Worm (Caenorhabditis elegans) whole organism, L1 larva: ENCODE measurements around the gene R11.4.

ENCODE experiments used
- C16A3.4 ChIP-seq: fragments of 150-350 bp; optimal IDR thresholded peaks from 2 replicates; lab custom pipeline; 2014; ENCODE audit warnings: missing biosample characterization, missing genetic modification characterization
- F16B12.6 ChIP-seq: fragments of 150-350 bp; optimal IDR thresholded peaks from 2 replicates; lab custom pipeline; 2014; ENCODE audit warnings: missing biosample characterization, missing genetic modification characterization
- Y116A8C.19 ChIP-seq: sonication (generic microtip); optimal IDR thresholded peaks from 2 replicates; lab custom pipeline; 2016; ENCODE audit warnings: missing compliant biosample characterization, missing genetic modification characterization, borderline replicate concordance
- aha-1 ChIP-seq: fragments of 150-350 bp; optimal IDR thresholded peaks from 2 replicates; lab custom pipeline; 2014; ENCODE audit warnings: missing biosample characterization, missing genetic modification characterization
- alr-1 ChIP-seq: fragments of 200-800 bp; sonication (Bioruptor generic); optimal IDR thresholded peaks from 2 replicates; lab custom pipeline; 2018; ENCODE audit warnings: borderline replicate concordance, mild to moderate bottlenecking, missing genetic modification characterization, missing compliant biosample characterization
- aly-2 ChIP-seq: fragments of 150-350 bp; optimal IDR thresholded peaks from 2 replicates; lab custom pipeline; 2014; ENCODE audit warnings: missing biosample characterization, missing genetic modification characterization
- ama-1 ChIP-seq: fragments of 150-350 bp; optimal IDR thresholded peaks from 2 replicates; lab custom pipeline; 2014
- blmp-1 ChIP-seq: fragments of 150-350 bp; optimal IDR thresholded peaks from 2 replicates; lab custom pipeline; 2014; ENCODE audit warnings: missing biosample characterization, missing genetic modification characterization
- ceh-63 ChIP-seq: fragments of 200-800 bp; sonication (Bioruptor generic); optimal IDR thresholded peaks from 2 replicates; lab custom pipeline; 2018; ENCODE audit warnings: mild to moderate bottlenecking, missing genetic modification characterization, missing compliant biosample characterization
- ceh-82 ChIP-seq, 3 experiments: fragments of 150-350 bp in 1 of 3; sonication (generic microtip) in 2 of 3; optimal IDR thresholded peaks; 2 replicates each; lab custom pipeline; 2014 to 2017; ENCODE audit warnings: missing biosample characterization in 3 of 3, missing genetic modification characterization in 3 of 3
- ceh-88 ChIP-seq: fragments of 200-800 bp; sonication (Bioruptor generic); IDR thresholded peaks from 2 replicates; pipeline ENCODE4 v1.3.6; 2022; ENCODE audit warnings: missing genetic modification characterization, missing compliant biosample characterization
- ceh-90 ChIP-seq: sonication (generic microtip); optimal IDR thresholded peaks from 2 replicates; lab custom pipeline; 2016; ENCODE audit warnings: missing genetic modification characterization, missing compliant biosample characterization
- efl-3 ChIP-seq: fragments of 200-800 bp; sonication (Bioruptor generic); optimal IDR thresholded peaks from 2 replicates; lab custom pipeline; 2018; ENCODE audit warnings: mild to moderate bottlenecking, missing genetic modification characterization, missing compliant biosample characterization
- elt-2 ChIP-seq: sonication (generic microtip); optimal IDR thresholded peaks from 2 replicates; lab custom pipeline; 2016; ENCODE audit warnings: missing genetic modification characterization, mild to moderate bottlenecking, inconsistent platforms, missing compliant biosample characterization, missing genetic modification reagents
- fkh-10 ChIP-seq: sonication (generic microtip); optimal IDR thresholded peaks from 2 replicates; lab custom pipeline; 2017; ENCODE audit warnings: missing biosample characterization, missing genetic modification reagents, missing genetic modification characterization
- fkh-4 ChIP-seq: sonication (generic microtip); optimal IDR thresholded peaks from 2 replicates; lab custom pipeline; 2016; ENCODE audit warnings: missing compliant biosample characterization, missing genetic modification characterization, borderline replicate concordance
- fkh-8 ChIP-seq: sonication (generic microtip); optimal IDR thresholded peaks from 2 replicates; lab custom pipeline; 2016; ENCODE audit warnings: mild to moderate bottlenecking, missing genetic modification characterization, missing compliant biosample characterization
- fos-1 ChIP-seq: fragments of 150-350 bp; optimal IDR thresholded peaks from 2 replicates; lab custom pipeline; 2014; ENCODE audit warnings: missing biosample characterization, missing genetic modification characterization
- grh-1 ChIP-seq: fragments of 200-800 bp; sonication (Bioruptor generic); IDR thresholded peaks from 2 replicates; pipeline ENCODE4 v1.3.6; 2022; ENCODE audit warnings: missing genetic modification reagents, missing genetic modification characterization, missing compliant biosample characterization
- hlh-4 ChIP-seq: sonication (generic microtip); optimal IDR thresholded peaks from 2 replicates; lab custom pipeline; 2016; ENCODE audit warnings: mild to moderate bottlenecking, missing genetic modification characterization, missing compliant biosample characterization
- hpl-2 ChIP-seq: fragments of 150-350 bp; optimal IDR thresholded peaks from 2 replicates; lab custom pipeline; 2014; ENCODE audit warnings: missing biosample characterization, missing genetic modification reagents, missing genetic modification characterization
- irx-1 ChIP-seq: sonication (generic microtip); optimal IDR thresholded peaks from 2 replicates; lab custom pipeline; 2016; ENCODE audit warnings: missing genetic modification characterization, missing compliant biosample characterization
- isw-1 ChIP-seq: fragments of 200-800 bp; sonication (Bioruptor generic); IDR thresholded peaks from 2 replicates; pipeline ENCODE4 v1.3.6; 2022; ENCODE audit warnings: missing genetic modification characterization, missing compliant biosample characterization
- lin-14 ChIP-seq: fragments of 200-800 bp; sonication (Bioruptor generic); optimal IDR thresholded peaks from 2 replicates; lab custom pipeline; 2018; ENCODE audit warnings: mild to moderate bottlenecking, missing genetic modification characterization, moderate library complexity, missing compliant biosample characterization
- lin-15B ChIP-seq: fragments of 150-350 bp; sonication (generic microtip); optimal IDR thresholded peaks from 3 replicates; lab custom pipeline; 2014; ENCODE audit warnings: missing biosample characterization, missing genetic modification characterization
- lin-35 ChIP-seq, 2 experiments: fragments of 150-350 bp; optimal IDR thresholded peaks; 2 replicates each; lab custom pipeline; 2014; ENCODE audit warnings: missing biosample characterization in 2 of 2, missing genetic modification characterization in 2 of 2, missing genetic modification reagents in 2 of 2
- lin-39 ChIP-seq: fragments of 150-350 bp; optimal IDR thresholded peaks from 2 replicates; lab custom pipeline; 2014; ENCODE audit warnings: missing biosample characterization, missing genetic modification reagents, missing genetic modification characterization
- lir-3 ChIP-seq: sonication (generic microtip); optimal IDR thresholded peaks from 2 replicates; lab custom pipeline; 2016; ENCODE audit warnings: mild to moderate bottlenecking, missing genetic modification characterization, moderate library complexity, missing compliant biosample characterization; ENCODE audit not compliant: poor library complexity
- lsy-2 ChIP-seq, 2 experiments: fragments of 150-350 bp; optimal IDR thresholded peaks; 2 replicates each; lab custom pipeline; 2014; ENCODE audit warnings: missing biosample characterization in 2 of 2, missing genetic modification characterization in 2 of 2
- mef-2 ChIP-seq: fragments of 150-350 bp; optimal IDR thresholded peaks from 2 replicates; lab custom pipeline; 2014; ENCODE audit warnings: missing biosample characterization, missing genetic modification characterization
- mep-1 ChIP-seq: fragments of 150-350 bp; optimal IDR thresholded peaks from 2 replicates; lab custom pipeline; 2014; ENCODE audit warnings: missing biosample characterization, missing genetic modification characterization
- nhr-11 ChIP-seq: fragments of 150-350 bp; optimal IDR thresholded peaks from 2 replicates; lab custom pipeline; 2014; ENCODE audit warnings: missing biosample characterization, missing genetic modification characterization
- nhr-19 ChIP-seq: fragments of 200-800 bp; sonication (Bioruptor generic); conservative IDR thresholded peaks from 2 replicates; pipeline ENCODE4 v1.3.6; 2022; ENCODE audit warnings: missing genetic modification characterization, missing compliant biosample characterization
- nhr-20 ChIP-seq: sonication (generic microtip); optimal IDR thresholded peaks from 2 replicates; lab custom pipeline; 2016; ENCODE audit warnings: mild to moderate bottlenecking, missing genetic modification characterization, missing compliant biosample characterization
- nhr-237 ChIP-seq: fragments of 150-350 bp; optimal IDR thresholded peaks from 2 replicates; lab custom pipeline; 2014; ENCODE audit warnings: missing biosample characterization, missing genetic modification characterization
- nhr-28 ChIP-seq: fragments of 150-350 bp; optimal IDR thresholded peaks from 2 replicates; lab custom pipeline; 2014; ENCODE audit warnings: missing biosample characterization, missing genetic modification characterization
- nhr-47 ChIP-seq: sonication (generic microtip); optimal IDR thresholded peaks from 2 replicates; lab custom pipeline; 2016; ENCODE audit warnings: mild to moderate bottlenecking, missing genetic modification characterization, moderate library complexity, missing compliant biosample characterization
- nhr-76 ChIP-seq: sonication (generic microtip); optimal IDR thresholded peaks from 2 replicates; lab custom pipeline; 2017; ENCODE audit warnings: missing biosample characterization, missing genetic modification characterization
- nhr-77 ChIP-seq: fragments of 150-350 bp; optimal IDR thresholded peaks from 2 replicates; lab custom pipeline; 2014; ENCODE audit warnings: missing biosample characterization, missing genetic modification characterization
- nhr-85 ChIP-seq: sonication (generic microtip); peaks from one replicate; lab custom pipeline; 2016; ENCODE audit warnings: missing genetic modification characterization, inconsistent platforms, missing compliant biosample characterization
- pqm-1 ChIP-seq: sonication (generic microtip); optimal IDR thresholded peaks from 3 replicates; lab custom pipeline; 2017; ENCODE audit warnings: missing biosample characterization, missing genetic modification characterization
- skn-1 ChIP-seq: fragments of 150-350 bp; optimal IDR thresholded peaks from 2 replicates; lab custom pipeline; 2014; ENCODE audit warnings: missing biosample characterization, missing genetic modification characterization
- snpc-4 ChIP-seq: fragments of 150-350 bp; optimal IDR thresholded peaks from 2 replicates; lab custom pipeline; 2014; ENCODE audit warnings: missing biosample characterization, missing genetic modification characterization
- sox-4 ChIP-seq: sonication (generic microtip); optimal IDR thresholded peaks from 2 replicates; lab custom pipeline; 2016; ENCODE audit warnings: missing genetic modification characterization, missing compliant biosample characterization
- sptf-1 ChIP-seq: fragments of 150-350 bp; optimal IDR thresholded peaks from 2 replicates; lab custom pipeline; 2014; ENCODE audit warnings: missing biosample characterization, missing genetic modification characterization
- sup-37 ChIP-seq: fragments of 200-800 bp; sonication (Bioruptor generic); optimal IDR thresholded peaks from 2 replicates; lab custom pipeline; 2018; ENCODE audit warnings: mild to moderate bottlenecking, missing genetic modification characterization, missing compliant biosample characterization
- swsn-7 ChIP-seq: sonication (generic microtip); optimal IDR thresholded peaks from 2 replicates; lab custom pipeline; 2016; ENCODE audit warnings: missing genetic modification characterization, missing compliant biosample characterization
- tbx-2 ChIP-seq: sonication (generic microtip); optimal IDR thresholded peaks from 2 replicates; lab custom pipeline; 2016; ENCODE audit warnings: missing genetic modification characterization, missing compliant biosample characterization
- tlp-1 ChIP-seq: fragments of 150-350 bp; optimal IDR thresholded peaks from 2 replicates; lab custom pipeline; 2014; ENCODE audit warnings: missing biosample characterization, missing genetic modification characterization
- unc-62 ChIP-seq: fragments of 150-350 bp; optimal IDR thresholded peaks from 2 replicates; lab custom pipeline; 2014; ENCODE audit warnings: missing biosample characterization, missing genetic modification reagents, missing genetic modification characterization
- unc-98 ChIP-seq: fragments of 200-800 bp; sonication (Bioruptor generic); IDR thresholded peaks from 2 replicates; pipeline ENCODE4 v1.3.6; 2022; ENCODE audit warnings: missing genetic modification characterization, missing compliant biosample characterization
- xbp-1 ChIP-seq: sonication (generic microtip); optimal IDR thresholded peaks from 2 replicates; lab custom pipeline; 2016; ENCODE audit warnings: missing genetic modification characterization, missing compliant biosample characterization
- zag-1 ChIP-seq: fragments of 150-350 bp; optimal IDR thresholded peaks from 2 replicates; lab custom pipeline; 2014; ENCODE audit warnings: missing biosample characterization, missing genetic modification characterization
- zip-4 ChIP-seq: fragments of 200-800 bp; sonication (Bioruptor generic); optimal IDR thresholded peaks from 2 replicates; lab custom pipeline; 2018; ENCODE audit warnings: mild to moderate bottlenecking, missing genetic modification characterization, moderate library complexity, missing compliant biosample characterization
- ztf-11 ChIP-seq, 2 experiments: sonication (generic microtip); optimal IDR thresholded peaks; 2 replicates each; lab custom pipeline; 2016 to 2017; ENCODE audit warnings: missing genetic modification characterization in 2 of 2, missing biosample characterization in 1 of 2, missing compliant biosample characterization in 1 of 2

R11.4 gene

ce11 chrX:16202229-16202628 lies 8.2 kb downstream of the R11.4 start (continued):
- peak; percentile 24; the same call in 1 of the 2 replicates for TF ChIP-seq nhr-19 (GFP tag; lab: Robert Waterston, UW)
- TF ChIP-seq nhr-47, result peak; percentile 77
- TF ChIP-seq tbx-2 (tag; lab: Kevin White, UChicago), result peak; percentile 51
- TF ChIP-seq unc-62 (GFP tag; lab: Kevin White, UChicago), result no peak
- TF ChIP-seq aly-2 (tag; lab: Kevin White, UChicago), result no peak
- TF ChIP-seq lin-14 (GFP tag; lab: Kevin White, UChicago), result peak; percentile 64
- no peak for TF ChIP-seq xbp-1 (tag; lab: Kevin White, UChicago)
- no peak for TF ChIP-seq nhr-237 (tag; lab: Kevin White, UChicago)
- no peak for TF ChIP-seq zag-1 (tag; lab: Kevin White, UChicago)
- TF ChIP-seq alr-1 (tag; lab: Kevin White, UChicago), result no peak
- TF ChIP-seq isw-1 (GFP tag; lab: Robert Waterston, UW), result peak; percentile 22
- no peak for TF ChIP-seq fkh-4 (tag; lab: Kevin White, UChicago)
- TF ChIP-seq grh-1 (GFP tag; lab: Robert Waterston, UW), result no peak
- TF ChIP-seq ceh-88 (GFP tag; lab: Robert Waterston, UW), result no peak
- TF ChIP-seq sup-37, result no peak
- no peak for TF ChIP-seq nhr-28
- no peak for TF ChIP-seq ceh-90 (tag; lab: Kevin White, UChicago)
- no peak for TF ChIP-seq nhr-11
- TF ChIP-seq Y116A8C.19 (tag; lab: Kevin White, UChicago), result no peak
- no peak for TF ChIP-seq aha-1 (tag; lab: Kevin White, UChicago)
- TF ChIP-seq elt-2 (tag; lab: Kevin White, UChicago), result no peak
- no peak for TF ChIP-seq efl-3 (GFP tag; lab: Kevin White, UChicago)
- peak; percentile 65 for TF ChIP-seq fkh-8 (tag; lab: Kevin White, UChicago)
- TF ChIP-seq irx-1 (tag; lab: Kevin White, UChicago), result peak; percentile 47
- TF ChIP-seq C16A3.4 (tag; lab: Kevin White, UChicago), result no peak
- TF ChIP-seq hlh-4 (tag; lab: Kevin White, UChicago), result no peak
- peak; percentile 35 for TF ChIP-seq swsn-7 (tag; lab: Kevin White, UChicago)
- TF ChIP-seq ama-1, result no peak
- TF ChIP-seq mep-1, result peak; percentile 18
- peak in 1 of 2 experiments; percentile 11 for TF ChIP-seq lin-35 (GFP tag; optimal IDR thresholded peaks at IDR 0.05; lab: Kevin White, UChicago)
- TF ChIP-seq tlp-1 (tag; lab: Kevin White, UChicago), result no peak
- no peak for TF ChIP-seq hpl-2 (GFP tag; lab: Kevin White, UChicago)
- no peak for TF ChIP-seq lin-39 (tag; lab: Kevin White, UChicago)
- no peak for TF ChIP-seq nhr-76 (tag; lab: Kevin White, UChicago)
- TF ChIP-seq fos-1 (tag; lab: Kevin White, UChicago), result no peak
- TF ChIP-seq snpc-4, result no peak
- peak in 1 of 2 experiments; percentile 34 for TF ChIP-seq lsy-2 (tag; optimal IDR thresholded peaks at IDR 0.05; lab: Kevin White, UChicago)
- TF ChIP-seq ztf-11 (tag; optimal IDR thresholded peaks at IDR 0.05; lab: Kevin White, UChicago), result no peak
- no peak for TF ChIP-seq zip-4 (GFP tag; lab: Kevin White, UChicago)
- peak; percentile 27 for TF ChIP-seq sox-4
- no peak for TF ChIP-seq lir-3 (tag; lab: Kevin White, UChicago)
- TF ChIP-seq nhr-85 (tag; lab: Kevin White, UChicago), result no peak
- TF ChIP-seq mef-2 (tag; lab: Kevin White, UChicago), result no peak
- no peak for TF ChIP-seq lin-15B (tag; lab: Kevin White, UChicago)
- TF ChIP-seq ceh-63 (GFP tag; lab: Kevin White, UChicago), result no peak
- peak; percentile 13 for TF ChIP-seq blmp-1 (tag; lab: Kevin White, UChicago)
- no peak for TF ChIP-seq unc-98
- TF ChIP-seq F16B12.6 (tag; lab: Kevin White, UChicago), result no peak
- peak; percentile 28 for TF ChIP-seq nhr-20 (tag; lab: Kevin White, UChicago)
- TF ChIP-seq nhr-77 (tag; lab: Kevin White, UChicago), result no peak
- TF ChIP-seq ceh-82 (tag; optimal IDR thresholded peaks at IDR 0.05; lab: Kevin White, UChicago), result peak; percentile 5 to 45 (median 35)
- TF ChIP-seq pqm-1 (tag; lab: Kevin White, UChicago), result no peak
- peak; percentile 90 for TF ChIP-seq fkh-10
- no peak for TF ChIP-seq sptf-1 (tag; lab: Kevin White, UChicago)
- TF ChIP-seq skn-1 (tag; lab: Kevin White, UChicago), result peak; percentile 30
